Worm (Caenorhabditis elegans) whole organism, L1 larva: ENCODE data around the gene Y116F11B.7.
A peak's percentile ranks its signal among the peaks of the same experiment; 100 is the strongest.

ENCODE experiments used
- aha-1 ChIP-seq: fragments of 150-350 bp; optimal IDR thresholded peaks from 2 replicates; lab custom pipeline; 2014; ENCODE audit warnings: missing biosample characterization, missing genetic modification characterization
- ama-1 ChIP-seq: fragments of 150-350 bp; optimal IDR thresholded peaks from 2 replicates; lab custom pipeline; 2014
- ceh-8 ChIP-seq: fragments of 200-800 bp; sonication (Bioruptor generic); optimal IDR thresholded peaks from 2 replicates; lab custom pipeline; 2018; ENCODE audit warnings: mild to moderate bottlenecking, missing genetic modification characterization, moderate library complexity, missing compliant biosample characterization
- ceh-88 ChIP-seq: fragments of 200-800 bp; sonication (Bioruptor generic); IDR thresholded peaks from 2 replicates; pipeline ENCODE4 v1.3.6; 2022; ENCODE audit warnings: missing genetic modification characterization, missing compliant biosample characterization
- ces-1 ChIP-seq: fragments of 150-350 bp; optimal IDR thresholded peaks from 2 replicates; lab custom pipeline; 2014; ENCODE audit warnings: missing biosample characterization, missing genetic modification reagents, missing genetic modification characterization
- efl-1 ChIP-seq, 4 experiments: fragments of 150-350 bp; optimal IDR thresholded peaks in 3 of 4; peaks in 1 of 4; 1 replicate in 1 of 4; 2 replicates in 3 of 4; lab custom pipeline; 2014; ENCODE audit warnings: missing biosample characterization in 2 of 4, missing genetic modification characterization in 2 of 4, missing genetic modification reagents in 2 of 4
- efl-3 ChIP-seq: fragments of 200-800 bp; sonication (Bioruptor generic); optimal IDR thresholded peaks from 2 replicates; lab custom pipeline; 2018; ENCODE audit warnings: mild to moderate bottlenecking, missing genetic modification characterization, missing compliant biosample characterization
- egl-27 ChIP-seq, 2 experiments: fragments of 150-350 bp in 1 of 2; sonication (generic microtip); optimal IDR thresholded peaks; 3 replicates each; lab custom pipeline; 2017 to 2018; ENCODE audit warnings: missing biosample characterization in 2 of 2, missing genetic modification characterization in 2 of 2, missing genetic modification reagents in 2 of 2
- elt-2 ChIP-seq: sonication (generic microtip); optimal IDR thresholded peaks from 2 replicates; lab custom pipeline; 2016; ENCODE audit warnings: missing genetic modification characterization, mild to moderate bottlenecking, inconsistent platforms, missing compliant biosample characterization, missing genetic modification reagents
- ets-5 ChIP-seq: fragments of 200-800 bp; sonication (Bioruptor generic); IDR thresholded peaks from 2 replicates; pipeline ENCODE4 v1.3.6; 2022; ENCODE audit warnings: missing genetic modification characterization, missing compliant biosample characterization
- grh-1 ChIP-seq: fragments of 200-800 bp; sonication (Bioruptor generic); IDR thresholded peaks from 2 replicates; pipeline ENCODE4 v1.3.6; 2022; ENCODE audit warnings: missing genetic modification reagents, missing genetic modification characterization, missing compliant biosample characterization
- hlh-4 ChIP-seq: sonication (generic microtip); optimal IDR thresholded peaks from 2 replicates; lab custom pipeline; 2016; ENCODE audit warnings: mild to moderate bottlenecking, missing genetic modification characterization, missing compliant biosample characterization
- jun-1 ChIP-seq: fragments of 150-350 bp; optimal IDR thresholded peaks from 2 replicates; lab custom pipeline; 2014; ENCODE audit warnings: missing biosample characterization, missing genetic modification reagents, missing genetic modification characterization
- lin-13 ChIP-seq: fragments of 150-350 bp; optimal IDR thresholded peaks from 2 replicates; lab custom pipeline; 2014; ENCODE audit warnings: missing biosample characterization, missing genetic modification reagents, missing genetic modification characterization
- lin-39 ChIP-seq: fragments of 150-350 bp; optimal IDR thresholded peaks from 2 replicates; lab custom pipeline; 2014; ENCODE audit warnings: missing biosample characterization, missing genetic modification reagents, missing genetic modification characterization
- mab-9 ChIP-seq: fragments of 200-800 bp; sonication (Bioruptor generic); IDR thresholded peaks from 2 replicates; pipeline ENCODE4 v1.3.6; 2022; ENCODE audit warnings: missing genetic modification reagents, missing genetic modification characterization, missing compliant biosample characterization
- nhr-20 ChIP-seq: sonication (generic microtip); optimal IDR thresholded peaks from 2 replicates; lab custom pipeline; 2016; ENCODE audit warnings: mild to moderate bottlenecking, missing genetic modification characterization, missing compliant biosample characterization
- nhr-237 ChIP-seq: fragments of 150-350 bp; optimal IDR thresholded peaks from 2 replicates; lab custom pipeline; 2014; ENCODE audit warnings: missing biosample characterization, missing genetic modification characterization
- nhr-76 ChIP-seq: sonication (generic microtip); optimal IDR thresholded peaks from 2 replicates; lab custom pipeline; 2017; ENCODE audit warnings: missing biosample characterization, missing genetic modification characterization
- nhr-77 ChIP-seq: fragments of 150-350 bp; optimal IDR thresholded peaks from 2 replicates; lab custom pipeline; 2014; ENCODE audit warnings: missing biosample characterization, missing genetic modification characterization
- nhr-85 ChIP-seq: sonication (generic microtip); peaks from one replicate; lab custom pipeline; 2016; ENCODE audit warnings: missing genetic modification characterization, inconsistent platforms, missing compliant biosample characterization
- nhr-90 ChIP-seq: sonication (generic microtip); optimal IDR thresholded peaks from 2 replicates; lab custom pipeline; 2016; ENCODE audit warnings: mild to moderate bottlenecking, missing genetic modification characterization, missing compliant biosample characterization; ENCODE audit not compliant: poor library complexity
- pag-3 ChIP-seq: sonication (generic microtip); optimal IDR thresholded peaks from 2 replicates; lab custom pipeline; 2017; ENCODE audit warnings: missing genetic modification characterization, mild to moderate bottlenecking, missing compliant biosample characterization, antibody characterized with exemption, borderline replicate concordance; ENCODE audit not compliant: insufficient read depth
- pqm-1 ChIP-seq: sonication (generic microtip); optimal IDR thresholded peaks from 3 replicates; lab custom pipeline; 2017; ENCODE audit warnings: missing biosample characterization, missing genetic modification characterization
- rnt-1 ChIP-seq: sonication (generic microtip); optimal IDR thresholded peaks from 2 replicates; lab custom pipeline; 2016; ENCODE audit warnings: mild to moderate bottlenecking, missing genetic modification characterization, moderate library complexity, missing compliant biosample characterization
- skn-1 ChIP-seq: fragments of 150-350 bp; optimal IDR thresholded peaks from 2 replicates; lab custom pipeline; 2014; ENCODE audit warnings: missing biosample characterization, missing genetic modification characterization
- sox-4 ChIP-seq: sonication (generic microtip); optimal IDR thresholded peaks from 2 replicates; lab custom pipeline; 2016; ENCODE audit warnings: missing genetic modification characterization, missing compliant biosample characterization
- sptf-1 ChIP-seq: fragments of 150-350 bp; optimal IDR thresholded peaks from 2 replicates; lab custom pipeline; 2014; ENCODE audit warnings: missing biosample characterization, missing genetic modification characterization
- sup-37 ChIP-seq: fragments of 200-800 bp; sonication (Bioruptor generic); optimal IDR thresholded peaks from 2 replicates; lab custom pipeline; 2018; ENCODE audit warnings: mild to moderate bottlenecking, missing genetic modification characterization, missing compliant biosample characterization
- swsn-7 ChIP-seq: sonication (generic microtip); optimal IDR thresholded peaks from 2 replicates; lab custom pipeline; 2016; ENCODE audit warnings: missing genetic modification characterization, missing compliant biosample characterization
- tlp-1 ChIP-seq: fragments of 150-350 bp; optimal IDR thresholded peaks from 2 replicates; lab custom pipeline; 2014; ENCODE audit warnings: missing biosample characterization, missing genetic modification characterization
- zag-1 ChIP-seq: fragments of 150-350 bp; optimal IDR thresholded peaks from 2 replicates; lab custom pipeline; 2014; ENCODE audit warnings: missing biosample characterization, missing genetic modification characterization

Y116F11B.7 gene

ce11 chrV:19830815-19831214, 17.3 kb upstream of the Y116F11B.7 start, which contains the start of gene pcp-4:
pcp-4 (minus strand) TSS chrV:19831011.
- no peak for TF ChIP-seq pqm-1
- no peak for TF ChIP-seq egl-27 (tag; optimal IDR thresholded peaks at IDR 0.05; lab: Kevin White, UChicago)
- TF ChIP-seq nhr-85 (tag; lab: Kevin White, UChicago): no peak
- TF ChIP-seq nhr-77: no peak
- TF ChIP-seq efl-1 (optimal IDR thresholded peaks at IDR 0.05; lab: Kevin White, UChicago): no peak
- TF ChIP-seq efl-1 (GFP tag; optimal IDR thresholded peaks at IDR 0.05 in 1 of 2; lab: Kevin White, UChicago): no peak
- TF ChIP-seq jun-1: no peak
- TF ChIP-seq ces-1 (GFP tag; lab: Kevin White, UChicago): no peak
- TF ChIP-seq efl-3 (GFP tag; lab: Kevin White, UChicago): no peak
- no peak for TF ChIP-seq ceh-88 (GFP tag; lab: Robert Waterston, UW)
- TF ChIP-seq hlh-4 (tag; lab: Kevin White, UChicago): no peak

DNA sequence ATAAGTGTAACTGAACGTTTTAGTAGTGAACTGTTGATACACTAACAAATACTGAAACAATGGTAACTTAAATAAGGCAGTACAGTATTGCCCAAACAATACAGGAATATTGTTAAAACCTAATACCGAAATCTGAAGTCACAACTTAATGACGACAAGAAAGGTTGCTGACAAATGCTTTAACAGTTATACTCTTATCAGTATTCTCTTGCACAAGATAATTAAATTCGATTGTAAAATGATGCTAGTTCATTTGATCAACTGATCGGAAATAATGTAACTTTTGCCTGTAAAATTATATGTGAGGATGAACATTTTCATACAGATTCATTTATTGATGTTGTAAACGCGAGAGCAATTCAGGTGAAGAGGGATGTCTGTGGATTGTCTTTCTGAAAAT, 16.5 kb upstream of the Y116F11B.7 start:
- TF ChIP-seq sup-37 (GFP tag; lab: Kevin White, UChicago) (no peak), mab-9 (GFP tag; lab: Robert Waterston, UW) (no peak), tlp-1 (no peak), elt-2 (peak; percentile 25)

DNA sequence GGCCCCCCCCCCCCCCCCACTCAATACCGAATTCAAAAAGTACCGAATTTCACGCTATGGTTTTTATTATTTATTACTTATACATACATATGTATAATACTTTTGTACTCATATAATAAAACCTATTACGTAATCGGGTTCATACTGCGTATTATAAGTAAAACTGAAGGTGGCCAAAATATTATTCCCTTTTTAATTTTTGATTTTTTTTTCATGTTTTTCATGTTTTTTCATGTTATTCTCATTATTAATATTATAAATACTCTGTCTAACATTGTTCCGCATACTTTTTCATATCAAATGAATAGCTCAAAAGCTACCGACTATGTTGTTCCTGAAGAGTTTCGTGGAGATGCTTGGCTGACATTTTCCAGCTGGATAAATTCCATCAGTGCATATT, 12.0 kb upstream of the Y116F11B.7 start, which contains the start of gene srw-38:
srw-38 (plus strand) TSS at position 301 of the 400 bp plus-strand sequence.
- no peak for TF ChIP-seq nhr-20 (tag; lab: Kevin White, UChicago)
- no peak for TF ChIP-seq swsn-7
- TF ChIP-seq ces-1 (GFP tag; lab: Kevin White, UChicago): no peak
- TF ChIP-seq skn-1 (tag; lab: Kevin White, UChicago): no peak
- no peak for TF ChIP-seq nhr-237 (tag; lab: Kevin White, UChicago)
- TF ChIP-seq rnt-1 (tag; lab: Kevin White, UChicago): no peak
- no peak for TF ChIP-seq zag-1 (tag; lab: Kevin White, UChicago)
- TF ChIP-seq ama-1 (lab: Kevin White, UChicago): no peak

DNA sequence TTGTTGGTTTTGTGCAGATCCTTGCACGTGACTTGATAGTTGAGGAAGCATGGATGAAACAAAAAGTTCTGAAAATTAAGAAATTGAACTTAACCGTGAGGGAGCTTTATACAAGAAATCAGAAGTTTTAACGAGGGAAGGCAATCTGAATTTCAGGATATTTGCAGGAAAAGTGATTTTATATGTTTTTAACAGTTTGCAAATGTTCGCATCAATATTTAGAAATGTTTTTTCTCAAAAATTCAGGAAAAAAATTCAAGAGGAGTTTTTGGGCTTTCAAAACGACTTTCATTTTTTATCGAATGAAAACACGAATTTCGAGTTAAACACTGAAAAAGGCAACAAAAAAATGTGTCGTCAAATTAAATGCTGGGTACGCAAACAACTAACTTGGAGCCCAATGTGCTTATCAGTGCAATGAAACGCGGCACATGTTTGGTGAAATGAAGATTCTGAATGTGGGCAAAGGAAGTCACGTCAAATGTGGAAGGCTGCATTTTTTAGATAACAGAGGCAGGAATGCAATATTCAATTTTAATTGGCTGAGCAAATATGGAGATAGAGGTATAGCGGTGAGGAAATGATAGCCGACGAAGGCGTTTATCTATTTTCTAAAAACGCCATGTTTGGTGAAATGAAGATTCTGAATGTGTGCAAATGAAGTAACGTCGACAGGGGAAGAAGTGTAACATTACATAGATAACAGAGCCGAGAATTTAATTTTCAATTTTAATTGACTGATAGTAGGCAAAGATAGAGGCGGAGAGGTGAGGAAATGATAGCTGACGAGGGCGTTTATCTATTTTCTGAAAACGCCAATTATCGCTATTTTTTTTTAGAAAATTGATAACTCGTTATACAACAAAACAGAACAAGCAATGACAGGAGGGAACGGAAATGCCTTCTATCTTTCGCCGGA, 1.9 kb upstream of the Y116F11B.7 start, which contains the start of gene Y116F11B.6:
Y116F11B.6 (minus strand) TSS at position 51 of the 919 bp plus-strand sequence.
- TF ChIP-seq efl-1 (optimal IDR thresholded peaks at IDR 0.05; lab: Kevin White, UChicago) (no peak), efl-1 (GFP tag; optimal IDR thresholded peaks at IDR 0.05 in 1 of 2; lab: Kevin White, UChicago) (peak in 1 of 2 experiments; percentile 46), nhr-90 (tag; lab: Kevin White, UChicago) (no peak), nhr-76 (no peak), elt-2 (peak; percentile 88), sox-4 (tag; lab: Kevin White, UChicago) (no peak), ceh-8 (GFP tag; lab: Kevin White, UChicago) (no peak), sptf-1 (tag; lab: Kevin White, UChicago) (no peak)
- TF ChIP-seq, all 84 proteins: peak for 2

- TF ChIP-seq grh-1 (GFP tag; lab: Robert Waterston, UW): no peak
- no peak for TF ChIP-seq lin-39 (tag; lab: Kevin White, UChicago)
- no peak for TF ChIP-seq pag-3 (tag; lab: Kevin White, UChicago)
- TF ChIP-seq aha-1 (tag; lab: Kevin White, UChicago): no peak
- TF ChIP-seq ets-5: no peak
- no peak for TF ChIP-seq tlp-1
- no peak for TF ChIP-seq lin-13
- TF ChIP-seq rnt-1 (tag; lab: Kevin White, UChicago): no peak
These were observed 5.5 kb downstream of the Y116F11B.7 start for ce11 chrV:19853610-19854009.
